Worm (Caenorhabditis elegans): Measurements from ENCODE around the gene emb-9.
A peak's percentile ranks its signal among the peaks of the same experiment; 100 is the strongest.

emb-9 gene

DNA sequence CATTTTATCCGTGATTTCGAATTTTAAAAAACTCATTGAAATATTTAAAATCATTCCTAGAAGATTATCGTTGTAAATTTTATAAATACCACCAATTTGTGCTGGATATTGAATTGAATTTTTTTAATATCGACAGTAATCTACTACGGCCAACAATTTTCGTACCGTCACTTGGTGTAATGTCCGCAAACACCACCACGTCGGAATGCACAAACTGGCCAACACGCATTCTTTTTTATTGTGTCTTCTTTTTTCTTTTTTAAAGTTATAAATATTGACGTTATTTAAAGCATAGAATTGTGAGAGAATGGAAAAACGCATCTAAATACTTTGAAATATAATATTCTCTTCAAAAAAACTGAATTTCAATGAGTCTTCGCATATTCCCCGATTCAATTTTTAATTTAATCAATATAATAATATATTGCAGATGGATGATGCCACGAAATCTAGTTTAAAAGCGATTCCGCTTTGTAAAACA lies 13.1 kb downstream of the emb-9 start, which contains the start of gene ufc-1:
TSS of gene ufc-1 (plus strand) at position 431 of the 481 bp plus-strand sequence.
- TF ChIP-seq unc-130 (tag; optimal IDR thresholded peaks at IDR 0.05) (no peak), xbp-1 (tag; optimal IDR thresholded peaks at IDR 0.05) (peak; percentile 14), swsn-7 (tag; optimal IDR thresholded peaks at IDR 0.05) (no peak), lin-35 (GFP tag; optimal IDR thresholded peaks at IDR 0.05) (peak; percentile 4 to 22), unc-86 (tag; optimal IDR thresholded peaks at IDR 0.05) (no peak), blmp-1 (tag; optimal IDR thresholded peaks at IDR 0.05) (peak; percentile 36), mep-1 (tag; optimal IDR thresholded peaks at IDR 0.05) (peak; percentile 51), nhr-71 (tag; optimal IDR thresholded peaks at IDR 0.05) (peak; percentile 38), mdl-1 (tag; optimal IDR thresholded peaks at IDR 0.05) (no peak), nhr-76 (tag; optimal IDR thresholded peaks at IDR 0.05) (no peak), C16A3.4 (tag; optimal IDR thresholded peaks at IDR 0.05) (peak; percentile 24), efl-3 (GFP tag; optimal IDR thresholded peaks at IDR 0.05) (no peak), lsy-2 (tag; optimal IDR thresholded peaks at IDR 0.05) (peak; percentile 49 to 59), nhr-90 (tag; optimal IDR thresholded peaks at IDR 0.05; ENCODE audit: poor library complexity) (no peak), tbx-2 (tag; optimal IDR thresholded peaks at IDR 0.05) (peak; percentile 12), F16B12.6 (tag; optimal IDR thresholded peaks at IDR 0.05) (peak; percentile 86), vab-15 (tag; optimal IDR thresholded peaks at IDR 0.05) (no peak), rnt-1 (tag; optimal IDR thresholded peaks at IDR 0.05) (peak; percentile 26), nhr-20 (tag; optimal IDR thresholded peaks at IDR 0.05) (peak; percentile 28), dpl-1 (GFP tag; optimal IDR thresholded peaks at IDR 0.05) (peak in 2 of 3 experiments; percentile 41 to 43), nhr-77 (tag; optimal IDR thresholded peaks at IDR 0.05) (no peak), sup-37 (GFP tag; optimal IDR thresholded peaks at IDR 0.05) (no peak), efl-1 (optimal IDR thresholded peaks at IDR 0.05) (peak; percentile 32 to 50), efl-1 (GFP tag; optimal IDR thresholded peaks at IDR 0.05 in 1 of 2) (peak; percentile 25 to 92), snu-23 (GFP tag; optimal IDR thresholded peaks at IDR 0.05) (peak; percentile 35)

DNA sequence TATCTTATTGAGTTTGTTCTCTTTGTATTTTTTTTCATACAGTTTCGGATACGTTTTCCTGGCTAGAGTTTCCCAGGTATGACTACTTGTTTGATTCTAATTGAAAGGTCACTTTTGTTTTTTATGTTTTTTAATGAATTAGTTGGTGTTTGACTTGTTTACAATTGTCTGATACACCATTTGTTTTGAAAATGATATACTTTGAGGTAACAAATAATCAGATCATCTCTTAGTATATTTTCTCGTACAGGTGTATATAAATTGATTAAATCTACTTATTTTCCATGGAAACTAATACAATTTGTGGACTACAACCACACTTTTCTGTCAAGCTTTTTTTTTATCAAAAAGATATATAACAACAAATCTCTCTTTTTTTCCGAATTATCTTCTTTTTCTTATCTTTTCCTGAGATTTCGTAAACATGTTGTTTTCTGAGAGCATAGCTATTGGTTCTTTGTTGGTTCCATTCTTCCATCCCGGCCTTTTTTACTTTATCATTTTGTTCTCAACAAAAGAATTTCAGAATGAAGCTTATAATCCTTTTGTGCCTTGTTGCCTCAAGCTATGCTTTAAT lies 14.4 kb downstream of the emb-9 start, which contains the start of gene ttr-5:
TSS of gene ttr-5 (plus strand) at position 527 of the 577 bp plus-strand sequence.
- TF ChIP-seq blmp-1 (tag; optimal IDR thresholded peaks at IDR 0.05) (no peak), ztf-4 (tag; optimal IDR thresholded peaks at IDR 0.05) (no peak)

DNA sequence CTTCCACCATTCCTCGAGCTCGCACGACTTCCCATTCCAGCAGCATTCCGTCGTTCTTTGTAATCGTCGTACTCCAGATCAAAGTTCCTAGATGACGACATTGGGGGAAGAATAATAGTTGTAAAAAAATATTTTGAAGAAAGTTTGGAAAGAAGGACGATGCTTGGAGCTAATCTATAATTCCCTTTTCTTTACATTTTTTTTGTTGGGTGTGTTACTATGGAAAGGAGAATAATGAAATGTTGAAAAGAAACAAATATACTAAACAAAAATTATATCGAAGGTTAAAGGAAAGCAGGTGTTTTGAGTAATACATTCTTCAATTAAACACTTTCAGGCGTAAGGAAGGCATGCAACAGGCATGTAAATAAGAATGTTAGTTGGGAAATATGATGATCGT lies 15.0 kb downstream of the emb-9 start, which contains the start of gene C40H1.3:
TSS of gene C40H1.3 (minus strand) at position 101 of the 400 bp plus-strand sequence.
- TF ChIP-seq nhr-28 (tag; optimal IDR thresholded peaks at IDR 0.05): no peak
- TF ChIP-seq pax-3 (tag; optimal IDR thresholded peaks at IDR 0.05): no peak
- no peak for TF ChIP-seq nhr-77 (tag; optimal IDR thresholded peaks at IDR 0.05)
- no peak for TF ChIP-seq swsn-7 (tag; optimal IDR thresholded peaks at IDR 0.05)
- no peak for TF ChIP-seq lin-35 (GFP tag; optimal IDR thresholded peaks at IDR 0.05)
- no peak for TF ChIP-seq fkh-4 (tag; optimal IDR thresholded peaks at IDR 0.05; ENCODE audit: borderline replicate concordance)
- TF ChIP-seq ztf-4 (tag; optimal IDR thresholded peaks at IDR 0.05): no peak
- no peak for TF ChIP-seq tbx-2 (tag; optimal IDR thresholded peaks at IDR 0.05)
- TF ChIP-seq skn-1 (tag; optimal IDR thresholded peaks at IDR 0.05): no peak
- no peak for TF ChIP-seq ceh-90 (tag; optimal IDR thresholded peaks at IDR 0.05)
- TF ChIP-seq C34B4.2 (tag; optimal IDR thresholded peaks at IDR 0.05): no peak
- no peak for TF ChIP-seq unc-62 (GFP tag; optimal IDR thresholded peaks at IDR 0.05)
- no peak for TF ChIP-seq hpl-2 (GFP tag; optimal IDR thresholded peaks at IDR 0.05)

DNA sequence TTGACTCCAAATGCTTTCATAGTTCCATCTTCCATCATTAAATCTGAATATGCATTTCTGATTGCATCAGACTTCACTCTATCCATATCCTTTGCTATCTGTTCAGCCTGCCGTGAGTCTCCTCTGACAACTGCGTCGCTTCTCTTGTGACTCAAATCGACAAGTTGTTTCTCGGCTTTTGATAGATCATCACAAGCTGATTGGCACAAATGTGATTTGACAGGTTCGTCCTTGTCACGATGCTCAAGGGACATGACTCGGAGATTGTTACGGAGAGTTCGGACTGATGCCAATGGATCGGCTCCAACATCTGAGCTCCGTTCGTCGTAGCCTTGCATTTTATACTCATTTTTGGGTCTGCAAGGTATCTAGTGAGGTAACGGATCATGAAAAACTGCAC lies 15.5 kb downstream of the emb-9 start:
- TF ChIP-seq alr-1 (tag; optimal IDR thresholded peaks at IDR 0.05; ENCODE audit: borderline replicate concordance) (no peak), lin-14 (GFP tag; optimal IDR thresholded peaks at IDR 0.05) (peak; percentile 27), ztf-11 (tag; optimal IDR thresholded peaks at IDR 0.05) (no peak), jun-1 (tag; optimal IDR thresholded peaks at IDR 0.05) (no peak), tbx-2 (tag; optimal IDR thresholded peaks at IDR 0.05) (no peak), egl-27 (tag; optimal IDR thresholded peaks at IDR 0.05) (no peak), aly-2 (tag; optimal IDR thresholded peaks at IDR 0.05) (no peak), nhr-85 (tag) (peak; percentile 22), nhr-20 (tag; optimal IDR thresholded peaks at IDR 0.05) (peak; percentile 2), dsc-1 (tag; optimal IDR thresholded peaks at IDR 0.05) (no peak), lin-13 (GFP tag; optimal IDR thresholded peaks at IDR 0.05) (no peak), fkh-10 (GFP tag; optimal IDR thresholded peaks at IDR 0.05) (no peak), snu-23 (GFP tag; optimal IDR thresholded peaks at IDR 0.05) (no peak), nhr-76 (tag; optimal IDR thresholded peaks at IDR 0.05) (no peak), nhr-77 (tag; optimal IDR thresholded peaks at IDR 0.05) (no peak)
